Fruit fly (Drosophila melanogaster): Measurements from ENCODE around the gene CG3529.

dm6 chr3L:9431848-9432623, 14.6 kb upstream of the CG3529 start:
- TF ChIP-seq CG16779 (tag; optimal IDR thresholded peaks at IDR 0.05) = no peak
- TF ChIP-seq CG10631 (GFP tag; optimal IDR thresholded peaks at IDR 0.05) = no peak
- TF ChIP-seq CG1621 (tag; optimal IDR thresholded peaks at IDR 0.05) = no peak
- no peak for TF ChIP-seq CG4318 (GFP tag; optimal IDR thresholded peaks at IDR 0.05)
